Fruit fly (Drosophila melanogaster) whole organism, embryonic: Measurements from ENCODE around the gene CG12814.
A peak's percentile ranks its signal among the peaks of the same experiment; 100 is the strongest.

ENCODE experiments used
- Atf-2 ChIP-seq: fragments of 200-800 bp; sonication (Bioruptor generic); optimal IDR thresholded peaks from 2 replicates; lab custom pipeline; 2016; ENCODE audit warnings: missing biosample characterization, missing genetic modification characterization
- B-H2 ChIP-seq: fragments of 200-800 bp; sonication (Bioruptor generic); optimal IDR thresholded peaks from 2 replicates; lab custom pipeline; 2018; ENCODE audit warnings: missing biosample characterization, mild to moderate bottlenecking, missing genetic modification characterization
- CG10274 ChIP-seq: fragments of 200-800 bp; sonication (Bioruptor generic); optimal IDR thresholded peaks from 3 replicates; lab custom pipeline; 2017; ENCODE audit warnings: missing biosample characterization, mild to moderate bottlenecking, missing genetic modification characterization
- CG13894 ChIP-seq: fragments of 200-800 bp; sonication (Bioruptor generic); optimal IDR thresholded peaks from 3 replicates; lab custom pipeline; 2018; ENCODE audit warnings: missing biosample characterization, mild to moderate bottlenecking, missing genetic modification characterization, moderate library complexity
- CG14050 ChIP-seq: fragments of 200-800 bp; sonication (Bioruptor generic); IDR thresholded peaks from 3 replicates; pipeline ENCODE4 v1.3.6; 2022; ENCODE audit warnings: missing biosample characterization, missing genetic modification characterization
- CG15269 ChIP-seq: fragments of 200-800 bp; sonication (Bioruptor generic); optimal IDR thresholded peaks from 2 replicates; lab custom pipeline; 2018; ENCODE audit warnings: missing biosample characterization, mild to moderate bottlenecking, missing genetic modification characterization, moderate library complexity
- CG15696 ChIP-seq: fragments of 200-800 bp; sonication (Bioruptor generic); optimal IDR thresholded peaks from 2 replicates; lab custom pipeline; 2019; ENCODE audit warnings: missing biosample characterization, mild to moderate bottlenecking, missing genetic modification characterization, moderate library complexity
- CG16779 ChIP-seq: fragments of 200-800 bp; sonication (Bioruptor generic); IDR thresholded peaks from 2 replicates; pipeline ENCODE4 v1.3.6; 2022; ENCODE audit warnings: missing biosample characterization, missing genetic modification characterization
- CG17385 ChIP-seq: fragments of 200-800 bp; sonication (Bioruptor generic); optimal IDR thresholded peaks from 3 replicates; lab custom pipeline; 2018; ENCODE audit warnings: missing biosample characterization, mild to moderate bottlenecking, missing genetic modification characterization
- CG17568 ChIP-seq: fragments of 200-800 bp; sonication (Bioruptor generic); optimal IDR thresholded peaks from 2 replicates; lab custom pipeline; 2018; ENCODE audit warnings: missing biosample characterization, mild to moderate bottlenecking, missing genetic modification characterization, moderate library complexity
- CG1832 ChIP-seq: fragments of 200-800 bp; sonication (Bioruptor generic); optimal IDR thresholded peaks from 2 replicates; lab custom pipeline; 2017; ENCODE audit warnings: missing biosample characterization, mild to moderate bottlenecking, missing genetic modification characterization, inconsistent platforms
- CG18599 ChIP-seq: fragments of 200-800 bp; sonication (Bioruptor generic); optimal IDR thresholded peaks from 3 replicates; lab custom pipeline; 2017; ENCODE audit warnings: missing biosample characterization, missing genetic modification characterization, mild to moderate bottlenecking, moderate library complexity, missing genetic modification reagents
- CG2129 ChIP-seq: fragments of 200-800 bp; sonication (Bioruptor generic); IDR thresholded peaks from 2 replicates; pipeline ENCODE4 v1.3.6; 2022; ENCODE audit warnings: missing biosample characterization, missing genetic modification characterization; ENCODE audit not compliant: partially characterized antibody
- CG2678 ChIP-seq: fragments of 200-800 bp; sonication (Bioruptor generic); optimal IDR thresholded peaks from 3 replicates; lab custom pipeline; 2019; ENCODE audit warnings: missing biosample characterization, mild to moderate bottlenecking, missing genetic modification characterization, moderate library complexity
- CG2712 ChIP-seq: fragments of 200-800 bp; optimal IDR thresholded peaks from 3 replicates; lab custom pipeline; 2019; ENCODE audit warnings: missing biosample characterization, mild to moderate bottlenecking, missing genetic modification characterization, moderate library complexity
- CG3281 ChIP-seq: fragments of 200-800 bp; sonication (Bioruptor generic); optimal IDR thresholded peaks from 3 replicates; lab custom pipeline; 2017; ENCODE audit warnings: missing biosample characterization, mild to moderate bottlenecking, missing genetic modification characterization
- CG34376 ChIP-seq: fragments of 200-800 bp; sonication (Bioruptor generic); optimal IDR thresholded peaks from 2 replicates; lab custom pipeline; 2018; ENCODE audit warnings: missing biosample characterization, mild to moderate bottlenecking, missing genetic modification characterization
- CG4707 ChIP-seq: fragments of 200-800 bp; sonication (Bioruptor generic); optimal IDR thresholded peaks from 2 replicates; lab custom pipeline; 2018; ENCODE audit warnings: missing biosample characterization, mild to moderate bottlenecking, missing genetic modification characterization, moderate library complexity
- CG6765 ChIP-seq: fragments of 200-800 bp; sonication (Bioruptor generic); optimal IDR thresholded peaks from 3 replicates; lab custom pipeline; 2017; ENCODE audit warnings: missing biosample characterization, mild to moderate bottlenecking, missing genetic modification characterization
- CG8290 ChIP-seq, 3 experiments: fragments of 200-800 bp; sonication (Bioruptor generic); optimal IDR thresholded peaks; 2 replicates each; lab custom pipeline; 2016 to 2019; ENCODE audit warnings: missing biosample characterization in 3 of 3, missing genetic modification characterization in 3 of 3, mild to moderate bottlenecking in 2 of 3, moderate library complexity in 1 of 3
- CG8944 ChIP-seq: fragments of 200-800 bp; sonication (Bioruptor generic); optimal IDR thresholded peaks from 3 replicates; lab custom pipeline; 2016; ENCODE audit warnings: missing biosample characterization, missing genetic modification characterization
- Dek ChIP-seq: fragments of 200-800 bp; sonication (Bioruptor generic); optimal IDR thresholded peaks from 3 replicates; lab custom pipeline; 2019; ENCODE audit warnings: missing biosample characterization, mild to moderate bottlenecking, missing genetic modification characterization, moderate library complexity
- Doc2 ChIP-seq: fragments of 200-800 bp; sonication (Bioruptor generic); IDR thresholded peaks from 2 replicates; pipeline ENCODE4 v1.3.6; 2022; ENCODE audit warnings: missing biosample characterization, missing genetic modification characterization
- E2f1 ChIP-seq: fragments of 200-800 bp; sonication (Bioruptor generic); IDR thresholded peaks from 2 replicates; pipeline ENCODE4 v1.3.6; 2022; ENCODE audit warnings: missing biosample characterization, missing genetic modification characterization
- Elba2 ChIP-seq: fragments of 200-800 bp; sonication (Bioruptor generic); optimal IDR thresholded peaks from 3 replicates; lab custom pipeline; 2016; ENCODE audit warnings: missing biosample characterization, missing genetic modification characterization
- Fer1 ChIP-seq: fragments of 200-800 bp; sonication (Bioruptor generic); optimal IDR thresholded peaks from 2 replicates; lab custom pipeline; 2017; ENCODE audit warnings: missing biosample characterization, mild to moderate bottlenecking, missing genetic modification characterization
- Fer3 ChIP-seq: fragments of 200-800 bp; sonication (Bioruptor generic); optimal IDR thresholded peaks from 2 replicates; lab custom pipeline; 2018; ENCODE audit warnings: missing biosample characterization, mild to moderate bottlenecking, missing genetic modification characterization, moderate library complexity
- H2.0 ChIP-seq: fragments of 200-800 bp; sonication (Bioruptor generic); IDR thresholded peaks from 2 replicates; pipeline ENCODE4 v1.3.6; 2022; ENCODE audit warnings: missing biosample characterization, missing genetic modification characterization
- Jarid2 ChIP-seq: fragments of 200-800 bp; sonication (Bioruptor generic); optimal IDR thresholded peaks from 3 replicates; lab custom pipeline; 2017; ENCODE audit warnings: mild to moderate bottlenecking, missing biosample characterization, missing genetic modification reagents, missing genetic modification characterization
- Med ChIP-seq: fragments of 200-800 bp; sonication (Bioruptor generic); peaks from one replicate; lab custom pipeline; 2016; ENCODE audit warnings: missing biosample characterization, missing genetic modification characterization, mild to moderate bottlenecking, inconsistent platforms, moderate library complexity
- PHDP ChIP-seq: fragments of 200-800 bp; sonication (Bioruptor generic); optimal IDR thresholded peaks from 3 replicates; lab custom pipeline; 2018; ENCODE audit warnings: missing biosample characterization, mild to moderate bottlenecking, missing genetic modification characterization, moderate library complexity
- Sox100B ChIP-seq: fragments of 200-800 bp; sonication (Bioruptor generic); optimal IDR thresholded peaks from 3 replicates; lab custom pipeline; 2018; ENCODE audit warnings: missing biosample characterization, mild to moderate bottlenecking, missing genetic modification characterization
- ato ChIP-seq: fragments of 200-800 bp; sonication (Bioruptor generic); IDR thresholded peaks from 2 replicates; pipeline ENCODE4 v1.3.6; 2022; ENCODE audit warnings: missing biosample characterization, missing genetic modification characterization; ENCODE audit not compliant: partially characterized antibody
- bigmax ChIP-seq: fragments of 200-800 bp; sonication (Bioruptor generic); optimal IDR thresholded peaks from 2 replicates; lab custom pipeline; 2018; ENCODE audit warnings: missing biosample characterization, mild to moderate bottlenecking, missing genetic modification characterization
- dm ChIP-seq: fragments of 200-800 bp; sonication (Bioruptor generic); optimal IDR thresholded peaks from 3 replicates; lab custom pipeline; 2016; ENCODE audit warnings: missing biosample characterization, missing genetic modification characterization
- dmrt99B ChIP-seq: fragments of 200-800 bp; sonication (Bioruptor generic); optimal IDR thresholded peaks from 2 replicates; lab custom pipeline; 2018; ENCODE audit warnings: missing biosample characterization, mild to moderate bottlenecking, missing genetic modification characterization, moderate library complexity
- hkb ChIP-seq, 2 experiments: fragments of 200-800 bp in 1 of 2; fragments of >200 bp in 1 of 2; sonication (Bioruptor generic) in 1 of 2; IDR thresholded peaks in 1 of 2; optimal IDR thresholded peaks in 1 of 2; 2 replicates each; pipeline versions ENCODE4 v1.3.6 to Lab custom; 2017 to 2022; ENCODE audit warnings: missing biosample characterization in 1 of 2, missing genetic modification characterization in 1 of 2
- ken ChIP-seq: fragments of 200-800 bp; sonication (Bioruptor generic); IDR thresholded peaks from 3 replicates; pipeline ENCODE4 v1.3.6; 2022; ENCODE audit warnings: missing biosample characterization, missing genetic modification characterization
- lilli ChIP-seq: fragments of 200-800 bp; sonication (Bioruptor generic); optimal IDR thresholded peaks from 3 replicates; lab custom pipeline; 2016; ENCODE audit warnings: missing biosample characterization, missing genetic modification characterization
- pfk ChIP-seq: fragments of 200-800 bp; sonication (Bioruptor generic); optimal IDR thresholded peaks from 2 replicates; lab custom pipeline; 2018; ENCODE audit warnings: missing biosample characterization, mild to moderate bottlenecking, missing genetic modification characterization, moderate library complexity
- sqz ChIP-seq: fragments of 200-800 bp; sonication (Bioruptor generic); optimal IDR thresholded peaks from 3 replicates; lab custom pipeline; 2018; ENCODE audit warnings: missing biosample characterization, mild to moderate bottlenecking, missing genetic modification characterization
- trh ChIP-seq: fragments of 200-800 bp; sonication (Bioruptor generic); optimal IDR thresholded peaks from 2 replicates; lab custom pipeline; 2016; ENCODE audit warnings: missing biosample characterization, missing genetic modification characterization

CG12814 gene

DNA sequence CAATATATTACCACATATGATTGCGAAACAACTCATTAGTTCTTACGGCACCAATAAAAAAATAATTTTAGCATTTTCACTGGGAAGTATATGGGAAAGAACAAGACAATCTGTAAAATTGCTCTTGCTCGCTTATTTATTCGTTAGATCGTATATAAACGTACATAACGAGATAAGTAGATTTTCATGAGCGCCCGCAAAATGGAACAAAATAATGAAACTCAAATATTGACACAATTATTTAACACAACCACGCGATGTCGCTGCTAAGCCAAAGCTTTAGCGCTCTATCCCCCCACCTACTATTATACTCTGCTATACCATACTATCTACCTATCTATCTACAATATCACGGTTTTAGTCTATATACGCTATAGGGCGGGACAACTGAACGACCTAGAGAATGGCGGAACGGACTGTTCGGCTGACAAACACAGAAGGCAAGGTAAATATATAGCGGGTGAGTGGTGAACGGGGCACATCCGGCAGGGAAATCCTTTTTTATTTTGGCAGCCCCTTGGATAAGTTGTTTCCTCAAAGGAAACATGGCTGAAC is 58.4 kb downstream of the CG12814 start (continued):
- peak; percentile 14 for TF ChIP-seq B-H2 (GFP tag; lab: Kevin White, UChicago)
- no peak for TF ChIP-seq lilli
- peak; percentile 58 for TF ChIP-seq Med (GFP tag; lab: Kevin White, UChicago)
- peak; percentile 8 for TF ChIP-seq Fer3
- no peak for TF ChIP-seq Dek (tag; lab: Kevin White, UChicago)
- TF ChIP-seq Elba2 (GFP tag; lab: Kevin White, UChicago): no peak
- TF ChIP-seq Fer1: peak; percentile 49
- peak; percentile 24 for TF ChIP-seq CG17568 (GFP tag; lab: Kevin White, UChicago)
- peak; percentile 7 for TF ChIP-seq CG10274 (GFP tag; lab: Kevin White, UChicago)
- no peak for TF ChIP-seq Jarid2
- TF ChIP-seq CG34376 (GFP tag; lab: Kevin White, UChicago): peak; percentile 35
- TF ChIP-seq PHDP: peak; percentile 20
- TF ChIP-seq Doc2 (GFP tag; lab: Robert Waterston, UW): no peak
- TF ChIP-seq CG2678 (tag; lab: Kevin White, UChicago): peak; percentile 34
- no peak for TF ChIP-seq CG1832
- TF ChIP-seq CG3281 (GFP tag; lab: Kevin White, UChicago): peak; percentile 1
- TF ChIP-seq CG8944 (GFP tag; lab: Kevin White, UChicago): no peak
- no peak for TF ChIP-seq ato (GFP tag; lab: Robert Waterston, UW)
- no peak for TF ChIP-seq CG8290 (GFP tag; optimal IDR thresholded peaks at IDR 0.05; lab: Kevin White, UChicago)
- TF ChIP-seq CG8290 (tag; optimal IDR thresholded peaks at IDR 0.05; lab: Kevin White, UChicago): peak in 1 of 2 experiments; percentile 22
- peak; percentile 40 for TF ChIP-seq CG18599
- peak; percentile 1 for TF ChIP-seq Sox100B (GFP tag; lab: Kevin White, UChicago)
- TF ChIP-seq pfk (GFP tag; lab: Kevin White, UChicago): peak; percentile 28
- TF ChIP-seq CG15696 (tag; lab: Kevin White, UChicago): no peak
- no peak for TF ChIP-seq trh (GFP tag; lab: Kevin White, UChicago)
- no peak for TF ChIP-seq Atf-2 (GFP tag; lab: Kevin White, UChicago)
- peak; percentile 91 for TF ChIP-seq CG13894 (tag; lab: Kevin White, UChicago)
- TF ChIP-seq CG16779 (GFP tag; lab: Robert Waterston, UW): no peak
- no peak for TF ChIP-seq CG2129 (GFP tag; lab: Robert Waterston, UW)
- TF ChIP-seq H2.0 (GFP tag; lab: Robert Waterston, UW): no peak
- peak; percentile 49 for TF ChIP-seq CG6765
- no peak for TF ChIP-seq E2f1 (GFP tag; lab: Robert Waterston, UW)
- peak; percentile 0 for TF ChIP-seq CG17385 (GFP tag; lab: Kevin White, UChicago)
- no peak for TF ChIP-seq CG4707 (GFP tag; lab: Kevin White, UChicago)
- TF ChIP-seq sqz (GFP tag; lab: Kevin White, UChicago): no peak
- TF ChIP-seq CG15269 (tag; lab: Kevin White, UChicago): peak; percentile 10
- TF ChIP-seq ken: no peak
- no peak for TF ChIP-seq hkb (optimal IDR thresholded peaks at IDR 0.05; lab: Kevin White, UChicago)
- TF ChIP-seq hkb (GFP tag; IDR thresholded peaks at IDR 0.05; lab: Robert Waterston, UW): no peak
- TF ChIP-seq CG2712 (tag; lab: Kevin White, UChicago): no peak
- no peak for TF ChIP-seq bigmax
- TF ChIP-seq dmrt99B (tag; lab: Kevin White, UChicago): no peak
- TF ChIP-seq dm (GFP tag; lab: Kevin White, UChicago): no peak
- no peak for TF ChIP-seq CG14050 (GFP tag; lab: Robert Waterston, UW)
